Worm (Caenorhabditis elegans): ENCODE results near the gene T05E12.9.

DNA sequence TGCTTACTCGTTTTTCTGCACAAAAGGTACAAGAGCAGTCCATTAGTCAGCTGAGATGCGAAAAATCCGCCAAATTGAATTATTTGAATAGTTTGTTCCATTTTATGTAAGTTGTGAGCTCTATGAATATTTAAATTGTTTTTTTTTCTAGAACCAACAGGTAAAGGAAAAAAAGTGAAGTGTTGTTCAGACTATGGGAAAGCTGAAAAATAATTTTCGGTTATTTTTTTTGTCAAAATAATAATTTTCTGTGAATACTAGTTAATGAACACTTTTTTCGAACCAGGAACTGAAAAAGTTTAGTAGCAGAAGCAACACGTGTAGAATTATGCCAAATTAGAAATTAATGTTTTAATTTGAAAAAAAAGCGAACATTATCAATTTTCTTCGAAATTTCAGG lies 6.7 kb downstream of the T05E12.9 start, which contains the start of gene str-125:
- TF ChIP-seq mab-5 (tag; optimal IDR thresholded peaks at IDR 0.05) (no peak), egl-27 (tag; optimal IDR thresholded peaks at IDR 0.05) (no peak)
